Fruit fly (Drosophila melanogaster) whole organism, larva: Measurements from ENCODE around the gene CG17195.
A peak's percentile ranks its signal among the peaks of the same experiment; 100 is the strongest.

Experiments used
- noc ChIP-seq: fragments of 200-800 bp; sonication (Bioruptor generic); optimal IDR thresholded peaks from 3 replicates; lab custom pipeline; 2019; ENCODE audit warnings: missing biosample characterization, mild to moderate bottlenecking, missing genetic modification characterization, moderate library complexity

Gene CG17195

dm6 chr3R:25777098-25777497 is at the start of gene CG17195:
TSS of gene CG17195 (minus strand) at chr3R:25777198.
- no peak for TF ChIP-seq noc (tag; lab: Kevin White, UChicago)

DNA sequence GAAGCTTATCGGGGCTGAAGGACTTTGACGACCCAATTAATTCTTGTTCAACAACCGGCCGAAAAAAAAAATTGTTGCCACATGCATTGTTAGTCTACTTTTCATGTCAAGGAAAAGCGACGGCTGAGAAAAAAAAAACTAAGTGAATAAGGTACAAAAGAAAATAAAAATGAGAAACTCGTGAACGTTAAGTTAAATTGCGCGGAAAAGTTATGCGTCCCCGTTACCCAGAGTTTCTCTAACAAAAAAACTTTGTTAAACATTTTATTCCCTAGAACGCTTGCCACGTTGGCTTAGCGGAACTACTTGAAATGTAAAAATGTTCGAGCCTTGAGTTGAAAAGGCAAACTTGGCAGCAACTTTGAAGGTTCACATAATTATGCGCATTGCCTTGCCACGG is 38.2 kb upstream of the CG17195 start, which contains the start of gene CG14354:
TSS of gene CG14354 (plus strand) at position 301 of the 400 bp plus-strand sequence.
- TF ChIP-seq noc (tag; lab: Kevin White, UChicago): no peak

dm6 chr3R:25811611-25812010 is 34.6 kb upstream of the CG17195 start, which contains the start of the genes Acam and CG17770:
TSS of gene Acam (plus strand) at chr3R:25811911.
TSS of gene CG17770 (plus strand) at chr3R:25811911.
- no peak for TF ChIP-seq noc (tag; lab: Kevin White, UChicago)

dm6 chr3R:25810796-25811195 is 33.8 kb upstream of the CG17195 start, which contains the start of gene CG5024:
TSS of gene CG5024 (plus strand) at chr3R:25811096.
- no peak for TF ChIP-seq noc (tag; lab: Kevin White, UChicago)

- TF ChIP-seq noc (tag; lab: Kevin White, UChicago): no peak
Measured at dm6 chr3R:25806145-25806544, 29.1 kb upstream of the CG17195 start, which contains the start of gene BG642167. TSS of gene BG642167 (plus strand) at chr3R:25806445.

DNA sequence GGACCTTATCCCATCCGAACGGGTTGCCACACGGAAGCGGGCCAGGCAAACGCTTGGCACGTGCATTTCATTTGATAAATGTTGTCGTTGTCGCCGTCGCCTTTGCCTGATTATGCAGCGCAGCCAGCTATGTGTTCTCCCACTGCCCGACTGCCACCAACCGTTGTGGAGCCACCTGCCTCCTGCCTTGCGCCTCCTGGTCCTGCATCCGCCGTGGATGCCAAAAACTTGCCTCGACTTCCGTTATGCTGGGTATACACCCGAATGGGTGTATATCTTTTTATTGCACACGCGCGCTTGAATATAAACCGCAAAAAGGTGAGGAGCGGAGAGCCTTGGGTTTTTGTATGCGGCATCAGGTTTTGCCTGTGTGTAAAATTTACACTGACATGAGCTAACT is 14.8 kb upstream of the CG17195 start:
- no peak for TF ChIP-seq noc (tag; lab: Kevin White, UChicago)

- no peak for TF ChIP-seq noc (tag; lab: Kevin White, UChicago)
Measured at dm6 chr3R:25790371-25790770, 13.4 kb upstream of the CG17195 start, which contains the start of gene CG31093. TSS of gene CG31093 (minus strand) at chr3R:25790471.

- TF ChIP-seq noc (tag; lab: Kevin White, UChicago): no peak
Measured at dm6 chr3R:25789355-25789754, 12.4 kb upstream of the CG17195 start, which contains the start of gene CG31380. TSS of gene CG31380 (minus strand) at chr3R:25789455.

dm6 chr3R:25787198-25787597 is 10.2 kb upstream of the CG17195 start, which contains the start of gene CG4960:
TSS of gene CG4960 (minus strand) at chr3R:25787298.
- TF ChIP-seq noc (tag; lab: Kevin White, UChicago): no peak

DNA sequence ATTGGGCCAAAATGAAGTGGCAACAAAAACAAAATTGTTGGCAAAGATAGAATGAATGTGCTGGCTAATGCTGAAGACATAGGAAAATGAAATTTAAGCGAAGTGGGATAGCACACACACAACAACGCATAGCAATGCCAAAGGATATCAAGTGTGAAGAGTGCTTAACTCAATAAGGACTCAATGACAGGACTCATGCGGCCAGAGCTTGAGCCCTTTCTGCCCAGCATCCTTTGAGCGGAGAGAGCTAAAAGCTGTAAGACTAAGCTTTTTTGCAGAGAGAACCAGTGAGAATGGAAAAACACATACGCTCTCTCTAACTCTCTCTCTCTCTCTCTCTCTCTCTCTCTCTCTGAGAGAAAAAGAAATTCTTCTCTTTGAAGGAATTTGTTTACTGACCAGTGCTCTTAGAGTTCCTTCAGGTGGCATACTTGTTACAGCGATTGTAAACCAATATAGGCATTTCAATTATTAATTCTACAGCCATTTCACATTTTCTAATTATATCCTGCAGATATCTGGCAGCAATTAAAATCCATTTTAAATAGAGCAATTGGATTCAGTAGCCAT is 5.9 kb upstream of the CG17195 start:
- no peak for TF ChIP-seq noc (tag; lab: Kevin White, UChicago)

DNA sequence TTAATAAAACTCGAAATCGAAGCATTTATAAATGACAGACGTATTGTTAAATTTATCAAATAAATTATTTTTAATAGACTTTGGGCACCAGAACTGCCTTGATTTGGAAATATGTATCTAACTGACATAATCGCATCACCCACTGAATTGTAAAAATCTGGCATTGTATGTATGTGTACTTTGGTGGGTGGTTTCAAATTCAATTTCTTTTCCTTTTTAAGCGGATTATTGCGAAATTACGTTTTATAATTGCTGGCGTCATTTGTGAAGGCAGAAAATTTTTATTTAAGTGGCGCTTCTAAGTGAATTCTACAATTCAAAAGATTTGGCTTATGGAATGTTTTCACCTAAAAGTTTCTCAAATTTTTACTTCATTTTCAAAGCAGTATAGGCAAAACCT is 1.2 kb upstream of the CG17195 start, which contains the start of gene CG4956:
TSS of gene CG4956 (minus strand) at position 101 of the 400 bp plus-strand sequence.
- TF ChIP-seq noc (tag; lab: Kevin White, UChicago): no peak

- no peak for TF ChIP-seq noc (tag; lab: Kevin White, UChicago)
Measured at dm6 chr3R:25776137-25776536, 861 bp downstream of the CG17195 start, which contains the start of gene CG17196. TSS of gene CG17196 (minus strand) at chr3R:25776237.

- TF ChIP-seq noc (tag; lab: Kevin White, UChicago): no peak
Measured at dm6 chr3R:25775269-25775668, 1.7 kb downstream of the CG17195 start, which contains the start of the genes CG17197 and CG17198. TSS of gene CG17197 (minus strand) at chr3R:25775369. TSS of gene CG17198 (minus strand) at chr3R:25775369.

dm6 chr3R:25763005-25763404 is 14.0 kb downstream of the CG17195 start, which contains the start of gene LpR1:
TSS of gene LpR1 (minus strand) at chr3R:25763105.
- TF ChIP-seq noc (tag; lab: Kevin White, UChicago): no peak

DNA sequence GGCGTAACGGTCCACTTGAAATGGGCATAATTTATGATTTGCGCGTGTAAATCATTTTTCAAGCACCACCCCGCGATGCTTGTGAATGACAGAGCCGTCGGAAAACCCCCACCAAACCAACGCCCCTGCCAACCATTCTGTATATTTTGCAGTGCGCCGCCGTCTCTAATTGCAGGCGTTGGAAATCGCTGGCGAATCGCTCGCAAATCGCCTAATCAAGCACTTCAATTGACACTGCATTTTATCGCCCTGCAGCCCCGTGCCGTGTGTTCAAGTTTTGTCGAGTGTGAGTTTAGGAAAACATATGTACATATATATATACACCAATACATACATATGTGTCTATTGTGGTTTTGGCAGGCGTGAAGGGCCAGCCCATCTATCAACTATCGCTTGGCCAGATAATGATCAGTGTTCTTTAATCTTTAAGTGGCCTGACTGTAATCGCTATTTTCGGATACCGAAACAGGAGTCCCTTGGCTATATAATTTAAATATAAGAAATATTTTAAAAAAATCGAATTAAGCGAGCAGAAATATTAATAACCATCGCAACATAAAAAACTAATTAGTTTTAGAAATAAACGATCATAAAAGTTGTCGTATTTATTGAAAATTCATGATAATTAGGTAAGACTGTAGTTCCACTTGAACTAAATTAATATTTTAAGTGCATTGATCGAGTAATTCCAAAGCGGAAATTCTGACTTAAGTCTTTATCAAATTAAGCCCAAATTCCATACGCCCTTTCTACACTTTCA is 14.8 kb downstream of the CG17195 start:
- no peak for TF ChIP-seq noc (tag; lab: Kevin White, UChicago)

DNA sequence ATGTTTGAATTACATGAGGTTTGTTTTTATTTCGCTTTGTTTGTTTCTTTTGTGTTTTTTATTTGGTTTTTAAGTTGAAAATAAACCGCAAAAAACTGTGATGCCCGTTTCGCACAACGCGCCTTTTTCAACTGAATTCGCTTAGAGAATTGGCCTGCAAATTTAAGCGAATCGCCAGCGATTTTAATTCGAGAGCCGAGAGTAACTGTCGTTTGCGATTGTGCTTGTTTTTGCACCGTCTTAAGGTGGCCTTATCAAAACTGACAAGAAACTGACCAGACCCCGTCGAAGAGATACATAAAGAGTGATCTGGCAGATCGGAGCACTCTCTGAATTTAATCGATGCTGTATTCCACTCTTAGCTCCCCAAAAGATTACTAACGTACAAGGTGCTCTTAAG is 16.8 kb downstream of the CG17195 start:
- TF ChIP-seq noc (tag; lab: Kevin White, UChicago): peak; percentile 39
